Worm (Caenorhabditis elegans): ENCODE measurements around the gene str-112.

The str-112 gene

ce11 chrV:7163477-7164114, 25.4 kb upstream of the str-112 start, which contains the start of gene ugt-41 (continued):
- TF ChIP-seq F10B5.3 (tag; optimal IDR thresholded peaks at IDR 0.05) (no peak), daf-16 (GFP tag; optimal IDR thresholded peaks at IDR 0.05) (no peak), daf-16 (tag; optimal IDR thresholded peaks at IDR 0.05) (peak; percentile 96), unc-39 (tag; optimal IDR thresholded peaks at IDR 0.05) (no peak), aly-2 (tag; optimal IDR thresholded peaks at IDR 0.05) (no peak), ceh-44 (GFP tag; IDR thresholded peaks at IDR 0.05) (no peak), ceh-62 (tag; optimal IDR thresholded peaks at IDR 0.05) (no peak), sdz-12 (GFP tag; optimal IDR thresholded peaks at IDR 0.05) (no peak), nhr-102 (tag; optimal IDR thresholded peaks at IDR 0.05) (peak; percentile 90), pqm-1 (tag; optimal IDR thresholded peaks at IDR 0.05) (no peak), php-3 (GFP tag; IDR thresholded peaks at IDR 0.05) (peak; percentile 92), nhr-111 (GFP tag; optimal IDR thresholded peaks at IDR 0.05) (no peak), nhr-10 (tag; optimal IDR thresholded peaks at IDR 0.05) (no peak), D1046.2 (GFP tag; IDR thresholded peaks at IDR 0.05) (no peak), spr-3 (GFP tag; optimal IDR thresholded peaks at IDR 0.05) (no peak), mep-1 (tag; optimal IDR thresholded peaks at IDR 0.05) (no peak), T26A8.4 (GFP tag; IDR thresholded peaks at IDR 0.05) (no peak), lsy-2 (tag; optimal IDR thresholded peaks at IDR 0.05) (no peak), arid-1 (GFP tag; conservative IDR thresholded peaks at IDR 0.05) (no peak), dmd-8 (GFP tag; IDR thresholded peaks at IDR 0.05) (no peak), ctbp-1 (GFP tag; IDR thresholded peaks at IDR 0.05) (no peak), lin-29 (GFP tag; IDR thresholded peaks at IDR 0.05) (no peak), unc-62 (GFP tag; optimal IDR thresholded peaks at IDR 0.05 in 1 of 2) (peak in 1 of 2 experiments; percentile 51), unc-62 (tag; optimal IDR thresholded peaks at IDR 0.05) (no peak), mxl-2 (GFP tag; conservative IDR thresholded peaks at IDR 0.05) (peak; percentile 60; the same call in 1 of the 2 replicates), lir-3 (tag; optimal IDR thresholded peaks at IDR 0.05) (no peak), mdl-1 (tag; optimal IDR thresholded peaks at IDR 0.05) (peak in 1 of 2 experiments; percentile 6), nhr-28 (tag; optimal IDR thresholded peaks at IDR 0.05) (peak; percentile 92), tag-97 (GFP tag; IDR thresholded peaks at IDR 0.05) (no peak), spr-1 (tag; optimal IDR thresholded peaks at IDR 0.05) (no peak), ceh-20 (GFP tag; IDR thresholded peaks at IDR 0.05) (peak; percentile 65; the same call in 1 of the 2 replicates), attf-4 (tag; optimal IDR thresholded peaks at IDR 0.05) (no peak), unc-130 (GFP tag; optimal IDR thresholded peaks at IDR 0.05) (no peak), F26F4.8 (GFP tag; conservative IDR thresholded peaks at IDR 0.05) (no peak), F44E2.7 (GFP tag; IDR thresholded peaks at IDR 0.05) (no peak), fos-1 (tag; optimal IDR thresholded peaks at IDR 0.05) (no peak), nhr-48 (tag; optimal IDR thresholded peaks at IDR 0.05) (peak; percentile 28), ceh-82 (tag; optimal IDR thresholded peaks at IDR 0.05) (no peak), hlh-11 (tag; optimal IDR thresholded peaks at IDR 0.05) (peak; percentile 66), zfp-3 (GFP tag; conservative IDR thresholded peaks at IDR 0.05) (no peak), nhr-41 (GFP tag; IDR thresholded peaks at IDR 0.05) (no peak), fkh-10 (GFP tag; optimal IDR thresholded peaks at IDR 0.05) (no peak), madf-9 (GFP tag; conservative IDR thresholded peaks at IDR 0.05) (no peak), dmd-6 (GFP tag; IDR thresholded peaks at IDR 0.05) (peak; percentile 81), zip-2 (tag; optimal IDR thresholded peaks at IDR 0.05) (no peak), nhr-77 (tag; optimal IDR thresholded peaks at IDR 0.05) (no peak)

Measured in whole organism, L4 larva.